Worm (Caenorhabditis elegans) whole organism, L2 larva: Measurements from ENCODE around the gene hmg-11.

Source experiments
- C34F6.9 ChIP-seq: fragments of 150-350 bp; optimal IDR thresholded peaks from 2 replicates; lab custom pipeline; 2014; ENCODE audit warnings: missing biosample characterization, missing genetic modification characterization
- F13H6.1 ChIP-seq: sonication (generic microtip); optimal IDR thresholded peaks from 2 replicates; lab custom pipeline; 2016; ENCODE audit warnings: missing genetic modification characterization, missing compliant biosample characterization
- ZK546.5 ChIP-seq: sonication (generic microtip); optimal IDR thresholded peaks from 2 replicates; lab custom pipeline; 2017; ENCODE audit warnings: missing biosample characterization, missing genetic modification characterization
- alr-1 ChIP-seq: fragments of 150-350 bp; optimal IDR thresholded peaks from 2 replicates; lab custom pipeline; 2014; ENCODE audit warnings: missing biosample characterization, missing genetic modification characterization
- ama-1 ChIP-seq: fragments of 150-350 bp; optimal IDR thresholded peaks from 2 replicates; lab custom pipeline; 2018; ENCODE audit warnings: inconsistent platforms
- ceh-82 ChIP-seq: fragments of 150-350 bp; optimal IDR thresholded peaks from 2 replicates; lab custom pipeline; 2014; ENCODE audit warnings: missing biosample characterization, missing genetic modification characterization
- dmd-4 ChIP-seq: sonication (generic microtip); optimal IDR thresholded peaks from 2 replicates; lab custom pipeline; 2017; ENCODE audit warnings: missing biosample characterization, missing genetic modification characterization
- egl-27 ChIP-seq: sonication (generic microtip); optimal IDR thresholded peaks from 3 replicates; lab custom pipeline; 2017; ENCODE audit warnings: missing biosample characterization, missing genetic modification reagents, missing genetic modification characterization
- elt-1 ChIP-seq: fragments of 150-350 bp; optimal IDR thresholded peaks from 2 replicates; lab custom pipeline; 2014; ENCODE audit warnings: missing biosample characterization, missing genetic modification characterization
- elt-3 ChIP-seq: sonication (generic microtip); optimal IDR thresholded peaks from 2 replicates; lab custom pipeline; 2017; ENCODE audit warnings: missing biosample characterization, missing genetic modification characterization
- fos-1 ChIP-seq: fragments of 150-350 bp; optimal IDR thresholded peaks from 2 replicates; lab custom pipeline; 2014; ENCODE audit warnings: missing biosample characterization, missing genetic modification characterization
- gmeb-1 ChIP-seq: fragments of 150-350 bp; optimal IDR thresholded peaks from 2 replicates; lab custom pipeline; 2014; ENCODE audit warnings: missing biosample characterization, missing genetic modification characterization
- lin-11 ChIP-seq: fragments of 150-350 bp; sonication (generic microtip); optimal IDR thresholded peaks from 2 replicates; lab custom pipeline; 2014; ENCODE audit warnings: missing biosample characterization, missing genetic modification characterization, inconsistent platforms, mixed read lengths
- lin-13 ChIP-seq: fragments of 150-350 bp; optimal IDR thresholded peaks from 2 replicates; lab custom pipeline; 2014; ENCODE audit warnings: missing biosample characterization, missing genetic modification reagents, missing genetic modification characterization
- lin-39 ChIP-seq: fragments of 150-350 bp; optimal IDR thresholded peaks from 2 replicates; lab custom pipeline; 2014; ENCODE audit warnings: missing biosample characterization, missing genetic modification reagents, missing genetic modification characterization
- mab-5 ChIP-seq: fragments of 150-350 bp; optimal IDR thresholded peaks from 2 replicates; lab custom pipeline; 2014; ENCODE audit warnings: missing biosample characterization, missing genetic modification characterization
- mbf-1 ChIP-seq: sonication (generic microtip); optimal IDR thresholded peaks from 2 replicates; lab custom pipeline; 2017; ENCODE audit warnings: missing biosample characterization, missing genetic modification characterization
- mdl-1 ChIP-seq, 2 experiments: fragments of 150-350 bp in 1 of 2; sonication (generic microtip) in 1 of 2; optimal IDR thresholded peaks; 2 replicates each; lab custom pipeline; 2017; ENCODE audit warnings: missing biosample characterization in 2 of 2, missing genetic modification characterization in 2 of 2
- nhr-11 ChIP-seq: fragments of 150-350 bp; optimal IDR thresholded peaks from 2 replicates; lab custom pipeline; 2014; ENCODE audit warnings: missing biosample characterization, missing genetic modification characterization
- nhr-12 ChIP-seq: fragments of 150-350 bp; optimal IDR thresholded peaks from 2 replicates; lab custom pipeline; 2014; ENCODE audit warnings: missing biosample characterization, missing genetic modification characterization
- nhr-129 ChIP-seq: fragments of 150-350 bp; optimal IDR thresholded peaks from 2 replicates; lab custom pipeline; 2014; ENCODE audit warnings: missing biosample characterization, missing genetic modification characterization
- nhr-21 ChIP-seq: fragments of 150-350 bp; optimal IDR thresholded peaks from 2 replicates; lab custom pipeline; 2014; ENCODE audit warnings: missing biosample characterization, missing genetic modification characterization
- nhr-23 ChIP-seq: fragments of 150-350 bp; optimal IDR thresholded peaks from 2 replicates; lab custom pipeline; 2014; ENCODE audit warnings: missing biosample characterization, missing genetic modification reagents, missing genetic modification characterization
- nhr-237 ChIP-seq: fragments of 150-350 bp; optimal IDR thresholded peaks from 2 replicates; lab custom pipeline; 2014; ENCODE audit warnings: missing biosample characterization, missing genetic modification characterization
- nhr-25 ChIP-seq: fragments of 150-350 bp; sonication (generic microtip); optimal IDR thresholded peaks from 3 replicates; lab custom pipeline; 2014; ENCODE audit warnings: missing biosample characterization, missing genetic modification characterization
- nhr-6 ChIP-seq: fragments of 150-350 bp; optimal IDR thresholded peaks from 2 replicates; lab custom pipeline; 2014; ENCODE audit warnings: missing biosample characterization, missing genetic modification characterization
- nhr-77 ChIP-seq: fragments of 150-350 bp; optimal IDR thresholded peaks from 2 replicates; lab custom pipeline; 2014; ENCODE audit warnings: missing biosample characterization, missing genetic modification characterization
- sem-4 ChIP-seq: fragments of 150-350 bp; optimal IDR thresholded peaks from 2 replicates; lab custom pipeline; 2014; ENCODE audit warnings: missing biosample characterization, missing genetic modification reagents, missing genetic modification characterization
- skn-1 ChIP-seq: sonication (generic microtip); optimal IDR thresholded peaks from 2 replicates; lab custom pipeline; 2017; ENCODE audit warnings: missing biosample characterization, missing genetic modification characterization
- sma-3 ChIP-seq: sonication (generic microtip); optimal IDR thresholded peaks from 2 replicates; lab custom pipeline; 2016; ENCODE audit warnings: missing genetic modification reagents, missing genetic modification characterization, missing compliant biosample characterization
- sma-9 ChIP-seq, 2 experiments: fragments of 150-350 bp in 1 of 2; sonication (generic microtip) in 1 of 2; optimal IDR thresholded peaks; 2 replicates each; lab custom pipeline; 2014 to 2016; ENCODE audit warnings: missing genetic modification characterization in 2 of 2, mild to moderate bottlenecking in 1 of 2, missing biosample characterization in 1 of 2, missing compliant biosample characterization in 1 of 2, missing genetic modification reagents in 1 of 2, moderate library complexity in 1 of 2
- unc-39 ChIP-seq: fragments of 150-350 bp; optimal IDR thresholded peaks from 2 replicates; lab custom pipeline; 2014; ENCODE audit warnings: missing biosample characterization, missing genetic modification characterization
- unc-62 ChIP-seq: fragments of 150-350 bp; optimal IDR thresholded peaks from 2 replicates; lab custom pipeline; 2014; ENCODE audit warnings: missing biosample characterization, missing genetic modification reagents, missing genetic modification characterization
- zag-1 ChIP-seq: fragments of 150-350 bp; optimal IDR thresholded peaks from 2 replicates; lab custom pipeline; 2014; ENCODE audit warnings: missing biosample characterization, missing genetic modification characterization
- ztf-4 ChIP-seq: fragments of 150-350 bp; optimal IDR thresholded peaks from 2 replicates; lab custom pipeline; 2014; ENCODE audit warnings: missing biosample characterization, missing genetic modification characterization

hmg-11 gene

ce11 chrII:4661278-4661677, 11.6 kb upstream of the hmg-11 start, which contains the start of gene T05A7.13:
Gene T05A7.13, minus strand, starts transcription at chrII:4661378.
- no peak for TF ChIP-seq mdl-1 (tag; optimal IDR thresholded peaks at IDR 0.05; lab: Kevin White, UChicago)
- no peak for TF ChIP-seq nhr-12 (tag; lab: Kevin White, UChicago)

- no peak for TF ChIP-seq elt-3 (tag; lab: Kevin White, UChicago)
- TF ChIP-seq ama-1 (lab: Kevin White, UChicago) = no peak
- TF ChIP-seq nhr-237 (tag; lab: Kevin White, UChicago) = no peak
- TF ChIP-seq nhr-11 (tag; lab: Kevin White, UChicago) = no peak
- no peak for TF ChIP-seq nhr-6 (tag; lab: Kevin White, UChicago)
- TF ChIP-seq gmeb-1 = no peak
- TF ChIP-seq skn-1 (tag; lab: Kevin White, UChicago) = no peak
- TF ChIP-seq sma-3 (GFP tag; lab: Kevin White, UChicago) = no peak
- TF ChIP-seq nhr-23 (tag; lab: Kevin White, UChicago) = no peak
- no peak for TF ChIP-seq egl-27 (tag; lab: Kevin White, UChicago)
- no peak for TF ChIP-seq mab-5 (tag; lab: Kevin White, UChicago)
- TF ChIP-seq zag-1 (tag; lab: Kevin White, UChicago) = no peak
Observed at ce11 chrII:4663186-4663585, 9.7 kb upstream of the hmg-11 start, which contains the start of gene T05A7.12. Gene T05A7.12, minus strand, starts transcription at chrII:4663286.

ce11 chrII:4665359-4665758, 7.5 kb upstream of the hmg-11 start, which contains the start of gene T05A7.11:
Gene T05A7.11, minus strand, starts transcription at chrII:4665459.
- TF ChIP-seq ztf-4 (tag; lab: Kevin White, UChicago) (no peak), elt-1 (no peak), sma-3 (GFP tag; lab: Kevin White, UChicago) (no peak), lin-13 (GFP tag; lab: Kevin White, UChicago) (no peak), dmd-4 (tag; lab: Kevin White, UChicago) (no peak), sma-9 (GFP tag; optimal IDR thresholded peaks at IDR 0.05; lab: Kevin White, UChicago) (no peak), sma-9 (tag; optimal IDR thresholded peaks at IDR 0.05; lab: Kevin White, UChicago) (no peak), unc-39 (tag; lab: Kevin White, UChicago) (no peak), ZK546.5 (tag; lab: Kevin White, UChicago) (no peak), nhr-12 (tag; lab: Kevin White, UChicago) (no peak), nhr-6 (tag; lab: Kevin White, UChicago) (no peak)

ce11 chrII:4667572-4667971, 5.3 kb upstream of the hmg-11 start, which contains the start of gene fut-5:
Gene fut-5, minus strand, starts transcription at chrII:4667672.
- TF ChIP-seq ztf-4 (tag; lab: Kevin White, UChicago) (no peak), mbf-1 (tag; lab: Kevin White, UChicago) (no peak), F13H6.1 (tag; lab: Kevin White, UChicago) (no peak), gmeb-1 (no peak), ama-1 (lab: Kevin White, UChicago) (no peak), nhr-237 (tag; lab: Kevin White, UChicago) (no peak), C34F6.9 (tag; lab: Kevin White, UChicago) (no peak), alr-1 (tag; lab: Kevin White, UChicago) (no peak), lin-39 (tag; lab: Kevin White, UChicago) (no peak), nhr-12 (tag; lab: Kevin White, UChicago) (no peak), sma-9 (GFP tag; optimal IDR thresholded peaks at IDR 0.05; lab: Kevin White, UChicago) (no peak), sma-9 (tag; optimal IDR thresholded peaks at IDR 0.05; lab: Kevin White, UChicago) (no peak), ZK546.5 (tag; lab: Kevin White, UChicago) (no peak), nhr-77 (no peak), elt-1 (no peak), fos-1 (no peak), nhr-129 (tag; lab: Kevin White, UChicago) (no peak), sem-4 (tag; lab: Kevin White, UChicago) (no peak), egl-27 (tag; lab: Kevin White, UChicago) (no peak), sma-3 (GFP tag; lab: Kevin White, UChicago) (no peak)

ce11 chrII:4671692-4672091, 1.2 kb upstream of the hmg-11 start, which contains the start of gene T05A7.6:
Gene T05A7.6, minus strand, starts transcription at chrII:4671792.
- TF ChIP-seq nhr-77 (no peak), gmeb-1 (no peak), nhr-129 (tag; lab: Kevin White, UChicago) (no peak), unc-62 (GFP tag; lab: Kevin White, UChicago) (no peak), mdl-1 (tag; optimal IDR thresholded peaks at IDR 0.05; lab: Kevin White, UChicago) (no peak), nhr-21 (tag; lab: Kevin White, UChicago) (no peak), ceh-82 (tag; lab: Kevin White, UChicago) (no peak), skn-1 (tag; lab: Kevin White, UChicago) (no peak), zag-1 (tag; lab: Kevin White, UChicago) (no peak), unc-39 (tag; lab: Kevin White, UChicago) (no peak), dmd-4 (tag; lab: Kevin White, UChicago) (no peak), mab-5 (tag; lab: Kevin White, UChicago) (no peak), mbf-1 (tag; lab: Kevin White, UChicago) (no peak), F13H6.1 (tag; lab: Kevin White, UChicago) (no peak), nhr-25 (tag; lab: Kevin White, UChicago) (no peak), sma-9 (GFP tag; optimal IDR thresholded peaks at IDR 0.05; lab: Kevin White, UChicago) (no peak), sma-9 (tag; optimal IDR thresholded peaks at IDR 0.05; lab: Kevin White, UChicago) (no peak), lin-11 (tag; lab: Kevin White, UChicago) (no peak)
